Worm (Caenorhabditis elegans): Measurements from ENCODE around the gene Y32H12A.6.

The Y32H12A.6 gene

ce11 chrIII:5344561-5344960, 37.4 kb downstream of the Y32H12A.6 start:
- TF ChIP-seq T22C8.4 (GFP tag; IDR thresholded peaks at IDR 0.05) = no peak
- no peak for TF ChIP-seq flt-1 (GFP tag; IDR thresholded peaks at IDR 0.05)
- no peak for TF ChIP-seq ztf-23 (GFP tag; IDR thresholded peaks at IDR 0.05)
- no peak for TF ChIP-seq ref-1 (GFP tag; conservative IDR thresholded peaks at IDR 0.05)
- TF ChIP-seq klf-2 (GFP tag; conservative IDR thresholded peaks at IDR 0.05) = no peak
- TF ChIP-seq cog-1 (tag; optimal IDR thresholded peaks at IDR 0.05) = no peak
- no peak for TF ChIP-seq tab-1 (GFP tag; IDR thresholded peaks at IDR 0.05)
- no peak for TF ChIP-seq med-1 (GFP tag; optimal IDR thresholded peaks at IDR 0.05; ENCODE audit: insufficient read depth)
- TF ChIP-seq ztf-29 (GFP tag; IDR thresholded peaks at IDR 0.05) = no peak

ce11 chrIII:5343555-5343954, 38.4 kb downstream of the Y32H12A.6 start:
- TF ChIP-seq ref-1 (GFP tag; conservative IDR thresholded peaks at IDR 0.05) = no peak
- TF ChIP-seq flt-1 (GFP tag; IDR thresholded peaks at IDR 0.05) = no peak
- TF ChIP-seq ztf-29 (GFP tag; IDR thresholded peaks at IDR 0.05) = no peak
- TF ChIP-seq tab-1 (GFP tag; IDR thresholded peaks at IDR 0.05) = no peak
- no peak for TF ChIP-seq klf-2 (GFP tag; conservative IDR thresholded peaks at IDR 0.05)
- TF ChIP-seq ztf-23 (GFP tag; IDR thresholded peaks at IDR 0.05) = no peak
- TF ChIP-seq med-1 (GFP tag; optimal IDR thresholded peaks at IDR 0.05; ENCODE audit: insufficient read depth) = no peak
- TF ChIP-seq cog-1 (tag; optimal IDR thresholded peaks at IDR 0.05) = no peak
- TF ChIP-seq T22C8.4 (GFP tag; IDR thresholded peaks at IDR 0.05) = no peak

- TF ChIP-seq klf-2 (GFP tag; conservative IDR thresholded peaks at IDR 0.05) (no peak), ztf-29 (GFP tag; IDR thresholded peaks at IDR 0.05) (no peak), T22C8.4 (GFP tag; IDR thresholded peaks at IDR 0.05) (no peak), ref-1 (GFP tag; conservative IDR thresholded peaks at IDR 0.05) (no peak), cog-1 (tag; optimal IDR thresholded peaks at IDR 0.05) (no peak), ztf-23 (GFP tag; IDR thresholded peaks at IDR 0.05) (no peak), med-1 (GFP tag; optimal IDR thresholded peaks at IDR 0.05; ENCODE audit: insufficient read depth) (no peak), tab-1 (GFP tag; IDR thresholded peaks at IDR 0.05) (no peak), flt-1 (GFP tag; IDR thresholded peaks at IDR 0.05) (no peak)
Measured at ce11 chrIII:5341382-5341781, 40.6 kb downstream of the Y32H12A.6 start, which contains the start of gene ZK121.2. Gene ZK121.2, plus strand, starts transcription at chrIII:5341682.

ce11 chrIII:5340530-5340929, 41.4 kb downstream of the Y32H12A.6 start:
- TF ChIP-seq ztf-23 (GFP tag; IDR thresholded peaks at IDR 0.05) (no peak), T22C8.4 (GFP tag; IDR thresholded peaks at IDR 0.05) (no peak), flt-1 (GFP tag; IDR thresholded peaks at IDR 0.05) (no peak), tab-1 (GFP tag; IDR thresholded peaks at IDR 0.05) (no peak), cog-1 (tag; optimal IDR thresholded peaks at IDR 0.05) (no peak), med-1 (GFP tag; optimal IDR thresholded peaks at IDR 0.05; ENCODE audit: insufficient read depth) (no peak), ref-1 (GFP tag; conservative IDR thresholded peaks at IDR 0.05) (no peak), ztf-29 (GFP tag; IDR thresholded peaks at IDR 0.05) (no peak), klf-2 (GFP tag; conservative IDR thresholded peaks at IDR 0.05) (no peak)

ce11 chrIII:5338787-5339186, 43.2 kb downstream of the Y32H12A.6 start:
- TF ChIP-seq ztf-29 (GFP tag; IDR thresholded peaks at IDR 0.05) = no peak
- TF ChIP-seq med-1 (GFP tag; optimal IDR thresholded peaks at IDR 0.05; ENCODE audit: insufficient read depth) = no peak
- TF ChIP-seq ref-1 (GFP tag; conservative IDR thresholded peaks at IDR 0.05) = no peak
- no peak for TF ChIP-seq klf-2 (GFP tag; conservative IDR thresholded peaks at IDR 0.05)
- no peak for TF ChIP-seq cog-1 (tag; optimal IDR thresholded peaks at IDR 0.05)
- TF ChIP-seq tab-1 (GFP tag; IDR thresholded peaks at IDR 0.05) = no peak
- no peak for TF ChIP-seq T22C8.4 (GFP tag; IDR thresholded peaks at IDR 0.05)

- TF ChIP-seq ztf-29 (GFP tag; IDR thresholded peaks at IDR 0.05) (no peak), cog-1 (tag; optimal IDR thresholded peaks at IDR 0.05) (no peak), ztf-23 (GFP tag; IDR thresholded peaks at IDR 0.05) (no peak), med-1 (GFP tag; optimal IDR thresholded peaks at IDR 0.05; ENCODE audit: insufficient read depth) (no peak), tab-1 (GFP tag; IDR thresholded peaks at IDR 0.05) (no peak), flt-1 (GFP tag; IDR thresholded peaks at IDR 0.05) (no peak), T22C8.4 (GFP tag; IDR thresholded peaks at IDR 0.05) (no peak), klf-2 (GFP tag; conservative IDR thresholded peaks at IDR 0.05) (no peak), ref-1 (GFP tag; conservative IDR thresholded peaks at IDR 0.05) (no peak)
Measured at ce11 chrIII:5334517-5335049, 47.4 kb downstream of the Y32H12A.6 start.
